Fruit fly (Drosophila melanogaster): ENCODE data around the gene CG12535.
A peak's percentile ranks its signal among the peaks of the same experiment; 100 is the strongest.

Gene CG12535

dm6 chrX:3363676-3364075, 85.1 kb downstream of the CG12535 start (continued):
- TF ChIP-seq ham (GFP tag; IDR thresholded peaks at IDR 0.05) (peak; percentile 76; the same call in 1 of the 2 replicates), CG18011 (GFP tag; optimal IDR thresholded peaks at IDR 0.05) (peak; percentile 19), pan (optimal IDR thresholded peaks at IDR 0.05) (no peak), pan (GFP tag; optimal IDR thresholded peaks at IDR 0.05 in 1 of 2, IDR thresholded peaks at IDR 0.05 in 1 of 2) (peak in 1 of 2 experiments; percentile 79), dm (GFP tag; optimal IDR thresholded peaks at IDR 0.05) (peak; percentile 83), Nf-YA (GFP tag; IDR thresholded peaks at IDR 0.05) (no peak), CG30403 (GFP tag; optimal IDR thresholded peaks at IDR 0.05) (peak; percentile 66), CG3847 (GFP tag; IDR thresholded peaks at IDR 0.05) (peak; percentile 86), Doc2 (GFP tag; IDR thresholded peaks at IDR 0.05) (no peak), CG9215 (GFP tag; IDR thresholded peaks at IDR 0.05) (no peak), CG17385 (GFP tag; optimal IDR thresholded peaks at IDR 0.05) (peak; percentile 53), unc-4 (GFP tag; IDR thresholded peaks at IDR 0.05; ENCODE audit: partially characterized antibody) (no peak), gsb-n (tag; optimal IDR thresholded peaks at IDR 0.05) (peak; percentile 4), HLH54F (GFP tag; optimal IDR thresholded peaks at IDR 0.05) (peak; percentile 84), trem (tag; optimal IDR thresholded peaks at IDR 0.05) (no peak), vfl (GFP tag; optimal IDR thresholded peaks at IDR 0.05) (peak; percentile 69), CG14965 (GFP tag; optimal IDR thresholded peaks at IDR 0.05; ENCODE audit: borderline replicate concordance) (no peak), Fer3 (tag; optimal IDR thresholded peaks at IDR 0.05) (peak; percentile 69), CG17568 (GFP tag; optimal IDR thresholded peaks at IDR 0.05) (peak; percentile 1), wor (GFP tag; IDR thresholded peaks at IDR 0.05) (no peak), Ptx1 (GFP tag; IDR thresholded peaks at IDR 0.05) (peak; percentile 63; the same call in 1 of the 2 replicates), CG32772 (GFP tag; IDR thresholded peaks at IDR 0.05) (peak; percentile 58), CkIIα-i1 (GFP tag; IDR thresholded peaks at IDR 0.05) (no peak), CG11504 (tag; optimal IDR thresholded peaks at IDR 0.05) (peak; percentile 40), al (GFP tag; IDR thresholded peaks at IDR 0.05) (peak; percentile 92), tll (GFP tag; optimal IDR thresholded peaks at IDR 0.05) (no peak), nom (GFP tag; optimal IDR thresholded peaks at IDR 0.05) (no peak), usp (GFP tag; optimal IDR thresholded peaks at IDR 0.05) (no peak), odd (GFP tag; optimal IDR thresholded peaks at IDR 0.05) (no peak), CG7556 (GFP tag; optimal IDR thresholded peaks at IDR 0.05) (peak; percentile 42), hth (optimal IDR thresholded peaks at IDR 0.05) (no peak), CG2889 (GFP tag; IDR thresholded peaks at IDR 0.05) (peak; percentile 53; the same call in 1 of the 3 replicates), stwl (tag; optimal IDR thresholded peaks at IDR 0.05) (no peak), mam (GFP tag; optimal IDR thresholded peaks at IDR 0.05) (peak; percentile 86), CG33213 (GFP tag; optimal IDR thresholded peaks at IDR 0.05) (peak; percentile 48), Pdp1 (GFP tag; optimal IDR thresholded peaks at IDR 0.05) (peak; percentile 65 to 80), D19A (tag; optimal IDR thresholded peaks at IDR 0.05) (peak; percentile 4), CG18599 (GFP tag; optimal IDR thresholded peaks at IDR 0.05) (peak; percentile 80), CG43689 (GFP tag; IDR thresholded peaks at IDR 0.05) (no peak), gem (tag; optimal IDR thresholded peaks at IDR 0.05) (peak; percentile 77), Atf6 (GFP tag; IDR thresholded peaks at IDR 0.05) (peak; percentile 89), hkb (optimal IDR thresholded peaks at IDR 0.05) (no peak), hkb (GFP tag; IDR thresholded peaks at IDR 0.05) (peak; percentile 57), CG30020 (tag; optimal IDR thresholded peaks at IDR 0.05) (no peak), pnt (GFP tag; optimal IDR thresholded peaks at IDR 0.05) (peak; percentile 45), Neu2 (GFP tag; optimal IDR thresholded peaks at IDR 0.05; ENCODE audit: borderline replicate concordance) (no peak), CG10959 (GFP tag; IDR thresholded peaks at IDR 0.05) (0 out of 2 replicates have a peak, but pooled peaks have one; percentile 31), CG4360 (GFP tag; IDR thresholded peaks at IDR 0.05) (no peak), H15 (GFP tag; IDR thresholded peaks at IDR 0.05) (0 out of 3 replicates have a peak, but pooled peaks have one; percentile 48), Usf (GFP tag; optimal IDR thresholded peaks at IDR 0.05) (peak; percentile 40), D (optimal IDR thresholded peaks at IDR 0.05) (no peak), D (GFP tag; optimal IDR thresholded peaks at IDR 0.05) (no peak)
